Worm (Caenorhabditis elegans): ENCODE measurements around the gene coq-2.

coq-2 gene

DNA sequence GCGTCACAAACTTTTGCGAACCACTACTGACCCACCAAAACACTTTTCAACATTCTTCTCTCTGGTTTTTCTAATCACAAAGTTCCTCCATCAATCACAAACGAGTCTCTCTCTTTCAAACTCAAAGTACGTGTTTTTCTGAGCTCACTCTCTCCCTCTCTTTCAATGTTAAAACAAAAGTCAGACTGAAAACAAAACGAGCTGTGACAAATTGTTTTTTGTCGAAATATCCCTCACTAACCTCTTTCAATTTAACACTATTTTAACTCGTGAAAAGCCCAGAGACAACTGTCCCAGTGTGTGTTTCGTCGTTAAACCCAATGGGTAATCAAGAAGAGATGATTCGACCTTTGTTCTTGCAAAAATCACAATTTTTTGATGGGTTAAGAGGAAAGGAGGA, 52.3 kb downstream of the coq-2 start:
- TF ChIP-seq elt-3 (tag; optimal IDR thresholded peaks at IDR 0.05): no peak
- no peak for TF ChIP-seq tbx-8 (GFP tag; optimal IDR thresholded peaks at IDR 0.05)
- TF ChIP-seq unc-62 (GFP tag; optimal IDR thresholded peaks at IDR 0.05): peak; percentile 50
- peak; percentile 52 for TF ChIP-seq hlh-1 (tag; optimal IDR thresholded peaks at IDR 0.05)
- TF ChIP-seq M03D4.4 (tag; optimal IDR thresholded peaks at IDR 0.05): no peak
- no peak for TF ChIP-seq ham-2 (GFP tag; optimal IDR thresholded peaks at IDR 0.05)
- no peak for TF ChIP-seq nhr-28 (tag; optimal IDR thresholded peaks at IDR 0.05)
- no peak for TF ChIP-seq nhr-237 (tag; optimal IDR thresholded peaks at IDR 0.05)
- TF ChIP-seq mab-5 (tag; optimal IDR thresholded peaks at IDR 0.05): no peak
- TF ChIP-seq nhr-76 (tag; optimal IDR thresholded peaks at IDR 0.05): no peak
- no peak for TF ChIP-seq cnd-1 (tag; optimal IDR thresholded peaks at IDR 0.05)
- no peak for TF ChIP-seq ceh-83 (GFP tag; optimal IDR thresholded peaks at IDR 0.05)
- TF ChIP-seq ceh-43 (GFP tag; optimal IDR thresholded peaks at IDR 0.05): no peak
